1 fruit fly cellular context compared by ENCODE assay signal in genomic region chrX:3457518-3457917, dm6.
TF ChIP-seq lines count a peak whose summit lies in the region.

No protein-coding gene starts in this region.

TF ChIP-seq in whole organism, embryonic, 481 proteins besides CTCF, POLR2A, EP300 and RAD21 (continued from another document):
- TF ChIP-seq gem (tag; optimal IDR thresholded peaks at IDR 0.05; lab: Kevin White, UChicago) = peak; percentile 15
- TF ChIP-seq CG11560 (tag; IDR thresholded peaks at IDR 0.05; lab: Robert Waterston, UW) = no peak
- peak; percentile 2 for TF ChIP-seq Sox102F (GFP tag; optimal IDR thresholded peaks at IDR 0.05; lab: Kevin White, UChicago)
- TF ChIP-seq tup (GFP tag; optimal IDR thresholded peaks at IDR 0.05; lab: Kevin White, UChicago) = no peak
- no peak for TF ChIP-seq CG3281 (GFP tag; optimal IDR thresholded peaks at IDR 0.05; lab: Kevin White, UChicago)
- no peak for TF ChIP-seq eyg (GFP tag; optimal IDR thresholded peaks at IDR 0.05; lab: Kevin White, UChicago)
- TF ChIP-seq Lhr (GFP tag; optimal IDR thresholded peaks at IDR 0.05; lab: Kevin White, UChicago) = no peak
- TF ChIP-seq CG2120 (GFP tag; optimal IDR thresholded peaks at IDR 0.05; lab: Kevin White, UChicago) = peak; percentile 16
- TF ChIP-seq Med (GFP tag; lab: Kevin White, UChicago) = peak; percentile 43
